Worm (Caenorhabditis elegans): Measurements from ENCODE around the gene xnd-1.

Gene xnd-1

ce11 chrIII:5621236-5621635 is 17.0 kb downstream of the xnd-1 start:
- TF ChIP-seq snu-23 (GFP tag; optimal IDR thresholded peaks at IDR 0.05) (peak; percentile 69), dsc-1 (tag; optimal IDR thresholded peaks at IDR 0.05) (peak; percentile 60), fkh-8 (tag; optimal IDR thresholded peaks at IDR 0.05) (peak; percentile 90), unc-86 (tag; optimal IDR thresholded peaks at IDR 0.05) (peak; percentile 68), mef-2 (tag; optimal IDR thresholded peaks at IDR 0.05) (peak; percentile 33), ceh-90 (tag; optimal IDR thresholded peaks at IDR 0.05) (no peak), unc-130 (tag; optimal IDR thresholded peaks at IDR 0.05) (peak; percentile 40), irx-1 (tag; optimal IDR thresholded peaks at IDR 0.05) (no peak), sox-4 (tag; optimal IDR thresholded peaks at IDR 0.05) (no peak), aha-1 (tag; optimal IDR thresholded peaks at IDR 0.05) (no peak), mab-9 (GFP tag; IDR thresholded peaks at IDR 0.05) (no peak), nhr-19 (GFP tag; conservative IDR thresholded peaks at IDR 0.05) (peak; percentile 44), swsn-7 (tag; optimal IDR thresholded peaks at IDR 0.05) (peak; percentile 63), nhr-76 (tag; optimal IDR thresholded peaks at IDR 0.05) (no peak), aly-2 (tag; optimal IDR thresholded peaks at IDR 0.05) (no peak), nhr-12 (tag; optimal IDR thresholded peaks at IDR 0.05) (no peak), elt-2 (tag; optimal IDR thresholded peaks at IDR 0.05) (peak; percentile 30), hpl-2 (GFP tag; optimal IDR thresholded peaks at IDR 0.05) (no peak), xbp-1 (tag; optimal IDR thresholded peaks at IDR 0.05) (peak; percentile 30), blmp-1 (tag; optimal IDR thresholded peaks at IDR 0.05) (peak; percentile 67), nhr-85 (tag) (peak; percentile 66), lin-13 (GFP tag; optimal IDR thresholded peaks at IDR 0.05) (no peak), sptf-1 (tag; optimal IDR thresholded peaks at IDR 0.05) (no peak), fkh-4 (tag; optimal IDR thresholded peaks at IDR 0.05; ENCODE audit: borderline replicate concordance) (no peak), pqm-1 (tag; optimal IDR thresholded peaks at IDR 0.05) (no peak), fos-1 (tag; optimal IDR thresholded peaks at IDR 0.05) (peak; percentile 16), C04F5.9 (tag; optimal IDR thresholded peaks at IDR 0.05) (no peak), tbx-2 (tag; optimal IDR thresholded peaks at IDR 0.05) (peak; percentile 61), lin-39 (tag; optimal IDR thresholded peaks at IDR 0.05) (no peak), ztf-4 (tag; optimal IDR thresholded peaks at IDR 0.05) (peak; percentile 33), hlh-4 (tag; optimal IDR thresholded peaks at IDR 0.05) (no peak), ces-1 (GFP tag; optimal IDR thresholded peaks at IDR 0.05) (no peak), efl-1 (optimal IDR thresholded peaks at IDR 0.05) (peak; percentile 63 to 75), efl-1 (GFP tag; optimal IDR thresholded peaks at IDR 0.05 in 1 of 2) (peak; percentile 42 to 93), isw-1 (GFP tag; IDR thresholded peaks at IDR 0.05) (peak; percentile 26; the same call in 1 of the 2 replicates), unc-98 (GFP tag; IDR thresholded peaks at IDR 0.05) (no peak), skn-1 (tag; optimal IDR thresholded peaks at IDR 0.05) (peak; percentile 64), pag-3 (tag; optimal IDR thresholded peaks at IDR 0.05; ENCODE audit: borderline replicate concordance, insufficient read depth) (no peak), lir-3 (tag; optimal IDR thresholded peaks at IDR 0.05; ENCODE audit: poor library complexity) (no peak), C16A3.4 (tag; optimal IDR thresholded peaks at IDR 0.05) (no peak), vab-15 (tag; optimal IDR thresholded peaks at IDR 0.05) (no peak), nhr-77 (tag; optimal IDR thresholded peaks at IDR 0.05) (peak; percentile 59), pax-3 (tag; optimal IDR thresholded peaks at IDR 0.05) (peak; percentile 22), ama-1 (optimal IDR thresholded peaks at IDR 0.05) (no peak), egl-13 (tag; optimal IDR thresholded peaks at IDR 0.05) (peak; percentile 70), ets-5 (GFP tag; IDR thresholded peaks at IDR 0.05) (no peak), unc-30 (tag; optimal IDR thresholded peaks at IDR 0.05) (no peak), fkh-10 (GFP tag; optimal IDR thresholded peaks at IDR 0.05) (no peak), nhr-237 (tag; optimal IDR thresholded peaks at IDR 0.05) (no peak), tlp-1 (tag; optimal IDR thresholded peaks at IDR 0.05) (no peak), sup-37 (GFP tag; optimal IDR thresholded peaks at IDR 0.05) (no peak), ceh-88 (GFP tag; IDR thresholded peaks at IDR 0.05) (no peak; the same call in 1 of the 2 replicates), ceh-82 (tag; optimal IDR thresholded peaks at IDR 0.05) (peak; percentile 49 to 75 (median 65)), unc-62 (GFP tag; optimal IDR thresholded peaks at IDR 0.05) (no peak), mdl-1 (tag; optimal IDR thresholded peaks at IDR 0.05) (peak in 1 of 2 experiments; percentile 46), snpc-4 (tag; optimal IDR thresholded peaks at IDR 0.05) (peak; percentile 40)
